Worm (Caenorhabditis elegans) whole organism, L2 larva: Measurements from ENCODE around the gene M163.11.

Experiments used
- C34F6.9 ChIP-seq: fragments of 150-350 bp; optimal IDR thresholded peaks from 2 replicates; lab custom pipeline; 2014; ENCODE audit warnings: missing biosample characterization, missing genetic modification characterization
- F13H6.1 ChIP-seq: sonication (generic microtip); optimal IDR thresholded peaks from 2 replicates; lab custom pipeline; 2016; ENCODE audit warnings: missing genetic modification characterization, missing compliant biosample characterization
- R02D3.7 ChIP-seq: fragments of 150-350 bp; optimal IDR thresholded peaks from 2 replicates; lab custom pipeline; 2014; ENCODE audit warnings: missing biosample characterization, missing genetic modification characterization
- Y55F3AM.14 ChIP-seq: fragments of 200-800 bp; sonication (Bioruptor generic); optimal IDR thresholded peaks from 2 replicates; lab custom pipeline; 2018; ENCODE audit warnings: mild to moderate bottlenecking, missing genetic modification characterization, missing compliant biosample characterization
- ZK546.5 ChIP-seq: sonication (generic microtip); optimal IDR thresholded peaks from 2 replicates; lab custom pipeline; 2017; ENCODE audit warnings: missing biosample characterization, missing genetic modification characterization
- alr-1 ChIP-seq: fragments of 150-350 bp; optimal IDR thresholded peaks from 2 replicates; lab custom pipeline; 2014; ENCODE audit warnings: missing biosample characterization, missing genetic modification characterization
- aly-2 ChIP-seq: fragments of 150-350 bp; optimal IDR thresholded peaks from 2 replicates; lab custom pipeline; 2014; ENCODE audit warnings: missing biosample characterization, missing genetic modification characterization
- blmp-1 ChIP-seq: sonication (generic microtip); optimal IDR thresholded peaks from 2 replicates; lab custom pipeline; 2017; ENCODE audit warnings: missing genetic modification characterization, mild to moderate bottlenecking, missing compliant biosample characterization, antibody characterized with exemption, moderate library complexity; ENCODE audit not compliant: insufficient read depth
- ceh-16 ChIP-seq: fragments of 150-350 bp; optimal IDR thresholded peaks from 2 replicates; lab custom pipeline; 2014; ENCODE audit warnings: missing biosample characterization, missing genetic modification characterization
- ceh-82 ChIP-seq: fragments of 150-350 bp; optimal IDR thresholded peaks from 2 replicates; lab custom pipeline; 2014; ENCODE audit warnings: missing biosample characterization, missing genetic modification characterization
- crh-2 ChIP-seq: sonication (generic microtip); optimal IDR thresholded peaks from 2 replicates; lab custom pipeline; 2017; ENCODE audit warnings: missing biosample characterization, missing genetic modification characterization
- egl-27 ChIP-seq: sonication (generic microtip); optimal IDR thresholded peaks from 3 replicates; lab custom pipeline; 2017; ENCODE audit warnings: missing biosample characterization, missing genetic modification reagents, missing genetic modification characterization
- elt-1 ChIP-seq: fragments of 150-350 bp; optimal IDR thresholded peaks from 2 replicates; lab custom pipeline; 2014; ENCODE audit warnings: missing biosample characterization, missing genetic modification characterization
- fos-1 ChIP-seq: fragments of 150-350 bp; optimal IDR thresholded peaks from 2 replicates; lab custom pipeline; 2014; ENCODE audit warnings: missing biosample characterization, missing genetic modification characterization
- lin-13 ChIP-seq: fragments of 150-350 bp; optimal IDR thresholded peaks from 2 replicates; lab custom pipeline; 2014; ENCODE audit warnings: missing biosample characterization, missing genetic modification reagents, missing genetic modification characterization
- lsy-2 ChIP-seq, 2 experiments: fragments of 150-350 bp in 1 of 2; sonication (generic microtip) in 1 of 2; optimal IDR thresholded peaks; 2 replicates each; lab custom pipeline; 2014 to 2017; ENCODE audit warnings: missing biosample characterization in 2 of 2, missing genetic modification characterization in 2 of 2
- mdl-1 ChIP-seq, 2 experiments: fragments of 150-350 bp in 1 of 2; sonication (generic microtip) in 1 of 2; optimal IDR thresholded peaks; 2 replicates each; lab custom pipeline; 2017; ENCODE audit warnings: missing biosample characterization in 2 of 2, missing genetic modification characterization in 2 of 2
- nhr-11 ChIP-seq: fragments of 150-350 bp; optimal IDR thresholded peaks from 2 replicates; lab custom pipeline; 2014; ENCODE audit warnings: missing biosample characterization, missing genetic modification characterization
- nhr-129 ChIP-seq: fragments of 150-350 bp; optimal IDR thresholded peaks from 2 replicates; lab custom pipeline; 2014; ENCODE audit warnings: missing biosample characterization, missing genetic modification characterization
- nhr-21 ChIP-seq: fragments of 150-350 bp; optimal IDR thresholded peaks from 2 replicates; lab custom pipeline; 2014; ENCODE audit warnings: missing biosample characterization, missing genetic modification characterization
- nhr-23 ChIP-seq: fragments of 150-350 bp; optimal IDR thresholded peaks from 2 replicates; lab custom pipeline; 2014; ENCODE audit warnings: missing biosample characterization, missing genetic modification reagents, missing genetic modification characterization
- nhr-237 ChIP-seq: fragments of 150-350 bp; optimal IDR thresholded peaks from 2 replicates; lab custom pipeline; 2014; ENCODE audit warnings: missing biosample characterization, missing genetic modification characterization
- nhr-25 ChIP-seq: fragments of 150-350 bp; sonication (generic microtip); optimal IDR thresholded peaks from 3 replicates; lab custom pipeline; 2014; ENCODE audit warnings: missing biosample characterization, missing genetic modification characterization
- nhr-6 ChIP-seq: fragments of 150-350 bp; optimal IDR thresholded peaks from 2 replicates; lab custom pipeline; 2014; ENCODE audit warnings: missing biosample characterization, missing genetic modification characterization
- nhr-77 ChIP-seq: fragments of 150-350 bp; optimal IDR thresholded peaks from 2 replicates; lab custom pipeline; 2014; ENCODE audit warnings: missing biosample characterization, missing genetic modification characterization
- peb-1 ChIP-seq: fragments of 150-350 bp; optimal IDR thresholded peaks from 2 replicates; lab custom pipeline; 2014; ENCODE audit warnings: missing biosample characterization, missing genetic modification characterization
- sem-4 ChIP-seq: fragments of 150-350 bp; optimal IDR thresholded peaks from 2 replicates; lab custom pipeline; 2014; ENCODE audit warnings: missing biosample characterization, missing genetic modification reagents, missing genetic modification characterization
- skn-1 ChIP-seq: sonication (generic microtip); optimal IDR thresholded peaks from 2 replicates; lab custom pipeline; 2017; ENCODE audit warnings: missing biosample characterization, missing genetic modification characterization
- sma-3 ChIP-seq: sonication (generic microtip); optimal IDR thresholded peaks from 2 replicates; lab custom pipeline; 2016; ENCODE audit warnings: missing genetic modification reagents, missing genetic modification characterization, missing compliant biosample characterization
- sma-9 ChIP-seq, 2 experiments: fragments of 150-350 bp in 1 of 2; sonication (generic microtip) in 1 of 2; optimal IDR thresholded peaks; 2 replicates each; lab custom pipeline; 2014 to 2016; ENCODE audit warnings: missing genetic modification characterization in 2 of 2, mild to moderate bottlenecking in 1 of 2, missing biosample characterization in 1 of 2, missing compliant biosample characterization in 1 of 2, missing genetic modification reagents in 1 of 2, moderate library complexity in 1 of 2
- snpc-4 ChIP-seq: fragments of 150-350 bp; optimal IDR thresholded peaks from 2 replicates; lab custom pipeline; 2014; ENCODE audit warnings: missing biosample characterization, missing genetic modification characterization
- unc-39 ChIP-seq: fragments of 150-350 bp; optimal IDR thresholded peaks from 2 replicates; lab custom pipeline; 2014; ENCODE audit warnings: missing biosample characterization, missing genetic modification characterization
- unc-62 ChIP-seq: fragments of 150-350 bp; optimal IDR thresholded peaks from 2 replicates; lab custom pipeline; 2014; ENCODE audit warnings: missing biosample characterization, missing genetic modification reagents, missing genetic modification characterization
- zag-1 ChIP-seq: fragments of 150-350 bp; optimal IDR thresholded peaks from 2 replicates; lab custom pipeline; 2014; ENCODE audit warnings: missing biosample characterization, missing genetic modification characterization
- ztf-11 ChIP-seq: sonication (generic microtip); optimal IDR thresholded peaks from 2 replicates; lab custom pipeline; 2017; ENCODE audit warnings: missing biosample characterization, missing genetic modification characterization
- ztf-4 ChIP-seq: fragments of 150-350 bp; optimal IDR thresholded peaks from 2 replicates; lab custom pipeline; 2014; ENCODE audit warnings: missing biosample characterization, missing genetic modification characterization

Gene M163.11

DNA sequence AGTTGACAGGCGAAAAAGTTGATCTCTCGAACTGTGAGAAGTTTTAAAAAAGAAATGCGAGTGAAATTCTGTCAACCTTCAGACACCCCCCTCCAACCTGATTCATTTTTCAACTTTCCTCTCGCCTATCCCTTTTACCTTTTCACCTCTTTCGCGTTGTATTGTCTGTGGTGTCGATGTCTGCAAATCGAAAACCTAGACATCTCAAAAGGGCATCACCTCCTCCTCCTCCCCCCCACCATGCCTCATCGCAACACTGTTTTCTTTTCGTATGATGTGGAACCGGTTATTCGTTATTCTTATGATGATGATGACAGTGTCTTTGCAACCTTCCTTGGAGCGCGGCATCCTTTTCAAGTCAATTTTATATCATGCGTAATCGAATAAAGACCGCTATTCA, 28.8 kb downstream of the M163.11 start:
- TF ChIP-seq sem-4 (tag; lab: Kevin White, UChicago) (peak; percentile 26), nhr-237 (tag; lab: Kevin White, UChicago) (no peak), zag-1 (tag; lab: Kevin White, UChicago) (no peak), egl-27 (peak; percentile 54), F13H6.1 (tag; lab: Kevin White, UChicago) (peak; percentile 46), sma-9 (GFP tag; optimal IDR thresholded peaks at IDR 0.05; lab: Kevin White, UChicago) (peak; percentile 80), sma-9 (tag; optimal IDR thresholded peaks at IDR 0.05; lab: Kevin White, UChicago) (no peak), nhr-23 (tag; lab: Kevin White, UChicago) (no peak), ceh-16 (tag; lab: Kevin White, UChicago) (peak; percentile 47), nhr-25 (tag; lab: Kevin White, UChicago) (peak; percentile 94), nhr-21 (tag; lab: Kevin White, UChicago) (peak; percentile 83), blmp-1 (peak; percentile 97), sma-3 (GFP tag; lab: Kevin White, UChicago) (peak; percentile 69), fos-1 (tag; lab: Kevin White, UChicago) (peak; percentile 43), skn-1 (tag; lab: Kevin White, UChicago) (no peak), nhr-77 (tag; lab: Kevin White, UChicago) (no peak), peb-1 (tag; lab: Kevin White, UChicago) (no peak), unc-39 (no peak), nhr-6 (tag; lab: Kevin White, UChicago) (peak; percentile 51), nhr-11 (tag; lab: Kevin White, UChicago) (no peak), nhr-129 (tag; lab: Kevin White, UChicago) (peak; percentile 53)

DNA sequence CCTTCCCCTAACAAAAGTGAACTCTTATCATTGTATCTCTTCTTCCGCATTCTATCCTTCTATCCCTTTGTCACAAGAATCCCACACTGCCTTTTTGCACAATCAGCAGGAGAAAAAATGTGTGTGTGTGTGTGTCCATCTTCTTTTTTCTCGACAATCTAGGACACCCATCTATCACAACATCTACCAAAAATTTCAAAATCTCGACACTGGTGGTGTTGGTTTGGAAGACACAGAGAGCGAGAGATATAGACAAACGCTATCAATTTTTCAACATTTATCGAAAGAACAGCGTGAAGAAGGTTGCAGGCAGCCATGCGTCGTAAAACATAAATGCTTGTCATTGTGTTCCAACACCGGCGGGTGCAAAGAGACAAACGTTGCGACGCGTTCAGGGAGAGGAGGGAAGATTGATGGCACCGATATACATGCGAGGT, 29.7 kb downstream of the M163.11 start:
- TF ChIP-seq nhr-77 (tag; lab: Kevin White, UChicago) (no peak), F13H6.1 (tag; lab: Kevin White, UChicago) (peak; percentile 81), ztf-4 (peak; percentile 24), blmp-1 (peak; percentile 73), nhr-25 (tag; lab: Kevin White, UChicago) (peak; percentile 88), ZK546.5 (tag; lab: Kevin White, UChicago) (no peak), egl-27 (peak; percentile 91), ztf-11 (tag; lab: Kevin White, UChicago) (no peak), nhr-21 (tag; lab: Kevin White, UChicago) (peak; percentile 84), alr-1 (tag; lab: Kevin White, UChicago) (no peak), elt-1 (tag; lab: Kevin White, UChicago) (peak; percentile 46), aly-2 (tag; lab: Kevin White, UChicago) (no peak), nhr-6 (tag; lab: Kevin White, UChicago) (peak; percentile 51), C34F6.9 (tag; lab: Kevin White, UChicago) (peak; percentile 49), mdl-1 (tag; optimal IDR thresholded peaks at IDR 0.05; lab: Kevin White, UChicago) (peak in 1 of 2 experiments; percentile 10), crh-2 (tag; lab: Kevin White, UChicago) (peak; percentile 46), zag-1 (tag; lab: Kevin White, UChicago) (no peak), sma-9 (GFP tag; optimal IDR thresholded peaks at IDR 0.05; lab: Kevin White, UChicago) (peak; percentile 93), sma-9 (tag; optimal IDR thresholded peaks at IDR 0.05; lab: Kevin White, UChicago) (no peak), unc-62 (GFP tag; lab: Kevin White, UChicago) (peak; percentile 74), nhr-11 (tag; lab: Kevin White, UChicago) (no peak), Y55F3AM.14 (GFP tag; lab: Kevin White, UChicago) (no peak), fos-1 (tag; lab: Kevin White, UChicago) (peak; percentile 53), R02D3.7 (no peak), lsy-2 (tag; optimal IDR thresholded peaks at IDR 0.05; lab: Kevin White, UChicago) (peak in 1 of 2 experiments; percentile 64), lin-13 (GFP tag; lab: Kevin White, UChicago) (peak; percentile 24), ceh-16 (tag; lab: Kevin White, UChicago) (peak; percentile 67), ceh-82 (no peak), sma-3 (GFP tag; lab: Kevin White, UChicago) (peak; percentile 66), nhr-129 (tag; lab: Kevin White, UChicago) (peak; percentile 82), sem-4 (tag; lab: Kevin White, UChicago) (peak; percentile 78)

DNA sequence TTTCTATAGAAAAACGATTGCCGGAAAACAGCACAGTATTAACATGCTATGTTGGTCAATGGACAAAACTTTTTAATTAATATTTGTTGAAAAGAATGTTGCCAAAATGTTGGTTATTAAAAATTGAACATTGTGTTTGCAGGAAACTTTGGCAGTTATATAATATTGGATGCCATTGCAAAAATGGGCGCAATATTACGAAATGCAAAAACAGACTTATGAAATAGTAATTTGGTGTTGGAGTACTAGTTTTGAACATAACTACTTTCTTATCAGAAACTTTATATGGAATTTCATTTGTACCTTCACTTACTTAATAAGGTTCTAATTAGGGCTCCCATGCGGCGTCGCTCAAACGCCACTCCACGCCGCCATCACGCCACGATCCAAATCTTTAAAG, 31.2 kb downstream of the M163.11 start:
- TF ChIP-seq sma-9 (GFP tag; optimal IDR thresholded peaks at IDR 0.05; lab: Kevin White, UChicago) (no peak), sma-9 (tag; optimal IDR thresholded peaks at IDR 0.05; lab: Kevin White, UChicago) (no peak), snpc-4 (no peak), nhr-129 (tag; lab: Kevin White, UChicago) (peak; percentile 75)
